Fruit fly (Drosophila melanogaster) whole organism, embryonic: ENCODE results near the gene Trim9.

Experiments used
- Blimp-1 ChIP-seq: fragments of 200-800 bp; sonication (Bioruptor generic); optimal IDR thresholded peaks from 3 replicates; lab custom pipeline; 2018; ENCODE audit warnings: missing biosample characterization, missing genetic modification characterization, mild to moderate bottlenecking, moderate library complexity, missing genetic modification reagents
- CG10565 ChIP-seq: fragments of 200-800 bp; sonication (Bioruptor generic); optimal IDR thresholded peaks from 3 replicates; lab custom pipeline; 2016; ENCODE audit warnings: missing biosample characterization, mild to moderate bottlenecking, missing genetic modification characterization
- CG13424 ChIP-seq: fragments of 200-800 bp; sonication (Bioruptor generic); optimal IDR thresholded peaks from 2 replicates; lab custom pipeline; 2019; ENCODE audit warnings: missing biosample characterization, mild to moderate bottlenecking, missing genetic modification characterization, moderate library complexity
- CG14441 ChIP-seq: fragments of 200-800 bp; sonication (Bioruptor generic); IDR thresholded peaks from 2 replicates; pipeline ENCODE4 v1.3.6; 2022; ENCODE audit warnings: missing biosample characterization, missing genetic modification characterization
- CG14860 ChIP-seq: fragments of 200-800 bp; sonication (Bioruptor generic); IDR thresholded peaks from 3 replicates; pipeline ENCODE4 v1.3.6; 2022; ENCODE audit warnings: missing biosample characterization, missing genetic modification characterization; ENCODE audit not compliant: partially characterized antibody
- CG15514 ChIP-seq: fragments of 200-800 bp; sonication (Bioruptor generic); optimal IDR thresholded peaks from 3 replicates; lab custom pipeline; 2017; ENCODE audit warnings: missing biosample characterization, missing genetic modification characterization, mild to moderate bottlenecking, moderate library complexity, missing genetic modification reagents
- CG17385 ChIP-seq: fragments of 200-800 bp; sonication (Bioruptor generic); optimal IDR thresholded peaks from 3 replicates; lab custom pipeline; 2018; ENCODE audit warnings: missing biosample characterization, mild to moderate bottlenecking, missing genetic modification characterization
- CG18011 ChIP-seq: fragments of 200-800 bp; sonication (Bioruptor generic); optimal IDR thresholded peaks from 2 replicates; lab custom pipeline; 2017; ENCODE audit warnings: missing biosample characterization, missing genetic modification characterization, mild to moderate bottlenecking, moderate library complexity, missing genotype
- CG18262 ChIP-seq: fragments of 200-800 bp; optimal IDR thresholded peaks from 3 replicates; lab custom pipeline; 2019; ENCODE audit warnings: missing biosample characterization, mild to moderate bottlenecking, missing genetic modification characterization, moderate library complexity
- CG30431 ChIP-seq: fragments of 200-800 bp; sonication (Bioruptor generic); optimal IDR thresholded peaks from 2 replicates; lab custom pipeline; 2017; ENCODE audit warnings: missing biosample characterization, missing genetic modification characterization
- CG4820 ChIP-seq: fragments of 200-800 bp; sonication (Bioruptor generic); optimal IDR thresholded peaks from 3 replicates; lab custom pipeline; 2016; ENCODE audit warnings: missing biosample characterization, missing genetic modification characterization
- CG7357 ChIP-seq: fragments of 200-800 bp; sonication (Bioruptor generic); IDR thresholded peaks from 3 replicates; pipeline ENCODE4 v1.3.6; 2022; ENCODE audit warnings: missing biosample characterization, missing genetic modification characterization
- CG8359 ChIP-seq: fragments of 200-800 bp; sonication (Bioruptor generic); optimal IDR thresholded peaks from 2 replicates; lab custom pipeline; 2017; ENCODE audit warnings: missing biosample characterization, mild to moderate bottlenecking, missing genetic modification characterization, borderline replicate concordance
- CG8388 ChIP-seq: fragments of 200-800 bp; sonication (Bioruptor generic); optimal IDR thresholded peaks from 2 replicates; lab custom pipeline; 2019; ENCODE audit warnings: missing biosample characterization, mild to moderate bottlenecking, missing genetic modification characterization, moderate library complexity
- D19A ChIP-seq: fragments of 200-800 bp; optimal IDR thresholded peaks from 3 replicates; lab custom pipeline; 2019; ENCODE audit warnings: missing biosample characterization, mild to moderate bottlenecking, missing genetic modification characterization, moderate library complexity
- HLH3B ChIP-seq: fragments of 200-800 bp; sonication (Bioruptor generic); IDR thresholded peaks from 2 replicates; pipeline ENCODE4 v1.3.6; 2022; ENCODE audit warnings: missing biosample characterization, missing genetic modification characterization
- HmgD ChIP-seq: fragments of 200-800 bp; sonication (Bioruptor generic); optimal IDR thresholded peaks from 3 replicates; lab custom pipeline; 2016; ENCODE audit warnings: missing biosample characterization, missing genetic modification characterization
- Hr3 ChIP-seq: fragments of 200-800 bp; sonication (Bioruptor generic); optimal IDR thresholded peaks from 3 replicates; lab custom pipeline; 2016; ENCODE audit warnings: missing biosample characterization, missing genetic modification characterization
- Hr51 ChIP-seq, 2 experiments: fragments of 200-800 bp; sonication (Bioruptor generic); optimal IDR thresholded peaks; 2 replicates in 1 of 2; 3 replicates in 1 of 2; lab custom pipeline; 2016 to 2018; ENCODE audit warnings: missing biosample characterization in 2 of 2, missing genetic modification characterization in 2 of 2, mild to moderate bottlenecking in 1 of 2, moderate library complexity in 1 of 2
- Oli ChIP-seq: fragments of 200-800 bp; sonication (Bioruptor generic); optimal IDR thresholded peaks from 2 replicates; lab custom pipeline; 2018; ENCODE audit warnings: missing biosample characterization, mild to moderate bottlenecking, missing genetic modification characterization, moderate library complexity
- Ravus ChIP-seq: fragments of 200-800 bp; sonication (Bioruptor generic); IDR thresholded peaks from 2 replicates; pipeline ENCODE4 v1.3.6; 2022; ENCODE audit warnings: missing biosample characterization, missing genetic modification characterization
- bsh ChIP-seq, 2 experiments: fragments of 200-800 bp; sonication (Bioruptor generic); optimal IDR thresholded peaks; 2 replicates each; lab custom pipeline; 2017 to 2018; ENCODE audit warnings: mild to moderate bottlenecking in 2 of 2, missing biosample characterization in 2 of 2, missing genetic modification characterization in 2 of 2, moderate library complexity in 1 of 2
- btn ChIP-seq: fragments of 200-800 bp; sonication (Bioruptor generic); optimal IDR thresholded peaks from 2 replicates; lab custom pipeline; 2016; ENCODE audit warnings: missing biosample characterization, missing genetic modification characterization
- chif ChIP-seq, 2 experiments: fragments of 200-800 bp; sonication (Bioruptor generic); optimal IDR thresholded peaks; 3 replicates each; lab custom pipeline; 2016; ENCODE audit warnings: missing biosample characterization in 2 of 2, missing genetic modification characterization in 2 of 2
- dimm ChIP-seq: fragments of 200-800 bp; sonication (Bioruptor generic); IDR thresholded peaks from 2 replicates; pipeline ENCODE4 v1.3.6; 2022; ENCODE audit warnings: missing biosample characterization, missing genetic modification characterization
- dmrt99B ChIP-seq: fragments of 200-800 bp; sonication (Bioruptor generic); optimal IDR thresholded peaks from 2 replicates; lab custom pipeline; 2018; ENCODE audit warnings: missing biosample characterization, mild to moderate bottlenecking, missing genetic modification characterization, moderate library complexity
- dysf ChIP-seq: fragments of 200-800 bp; sonication (Bioruptor generic); IDR thresholded peaks from 3 replicates; pipeline ENCODE4 v1.3.6; 2022; ENCODE audit warnings: missing biosample characterization, missing genetic modification characterization
- eve ChIP-seq, 2 experiments: fragments of >200 bp; optimal IDR thresholded peaks; 2 replicates each; lab custom pipeline; 2017; ENCODE audit warnings: missing biosample characterization in 2 of 2, missing genetic modification characterization in 2 of 2
- gcm ChIP-seq: fragments of 200-800 bp; sonication (Bioruptor generic); optimal IDR thresholded peaks from 2 replicates; lab custom pipeline; 2019; ENCODE audit warnings: missing biosample characterization, mild to moderate bottlenecking, missing genetic modification characterization, moderate library complexity
- gem ChIP-seq: fragments of 200-800 bp; sonication (Bioruptor generic); optimal IDR thresholded peaks from 2 replicates; lab custom pipeline; 2019; ENCODE audit warnings: missing biosample characterization, mild to moderate bottlenecking, missing genetic modification characterization, moderate library complexity
- grn ChIP-seq: fragments of 200-800 bp; sonication (Bioruptor generic); optimal IDR thresholded peaks from 3 replicates; lab custom pipeline; 2017; ENCODE audit warnings: missing biosample characterization, missing genetic modification characterization
- gsb ChIP-seq: fragments of 200-800 bp; sonication (Bioruptor generic); IDR thresholded peaks from 2 replicates; pipeline ENCODE4 v1.3.6; 2022; ENCODE audit warnings: missing biosample characterization, missing genetic modification characterization
- inv ChIP-seq: fragments of 200-800 bp; sonication (Bioruptor generic); IDR thresholded peaks from 2 replicates; pipeline ENCODE4 v1.3.6; 2022; ENCODE audit warnings: missing biosample characterization, missing genetic modification characterization; ENCODE audit not compliant: partially characterized antibody
- kni ChIP-seq: fragments of 200-800 bp; sonication (Bioruptor generic); optimal IDR thresholded peaks from 3 replicates; lab custom pipeline; 2017; ENCODE audit warnings: mild to moderate bottlenecking, missing biosample characterization, missing genetic modification reagents, missing genetic modification characterization
- luna ChIP-seq: fragments of 200-800 bp; sonication (Bioruptor generic); optimal IDR thresholded peaks from 2 replicates; lab custom pipeline; 2016; ENCODE audit warnings: missing biosample characterization, missing genetic modification characterization
- mam ChIP-seq: fragments of 200-800 bp; sonication (Bioruptor generic); optimal IDR thresholded peaks from 3 replicates; lab custom pipeline; 2016; ENCODE audit warnings: missing biosample characterization, missing genetic modification characterization
- nerfin-1 ChIP-seq: fragments of 200-800 bp; sonication (Bioruptor generic); optimal IDR thresholded peaks from 3 replicates; lab custom pipeline; 2019; ENCODE audit warnings: missing biosample characterization, mild to moderate bottlenecking, missing genetic modification characterization, moderate library complexity
- pho ChIP-seq: fragments of 200-800 bp; sonication (Bioruptor generic); optimal IDR thresholded peaks from 2 replicates; lab custom pipeline; 2016; ENCODE audit warnings: missing biosample characterization, missing genetic modification characterization
- phol ChIP-seq: fragments of 200-800 bp; sonication (Bioruptor generic); optimal IDR thresholded peaks from 3 replicates; lab custom pipeline; 2018; ENCODE audit warnings: missing biosample characterization, mild to moderate bottlenecking, missing genetic modification characterization, moderate library complexity
- prd ChIP-seq, 3 experiments: fragments of >200 bp in 2 of 3; fragments of 200-800 bp in 1 of 3; sonication (Bioruptor generic) in 1 of 3; optimal IDR thresholded peaks in 2 of 3; IDR thresholded peaks in 1 of 3; 2 replicates in 2 of 3; 3 replicates in 1 of 3; pipeline versions ENCODE4 v1.3.6 to Lab custom; 2017 to 2022; ENCODE audit warnings: missing biosample characterization in 1 of 3, missing genetic modification characterization in 1 of 3
- pros ChIP-seq: fragments of 200-800 bp; sonication (Bioruptor generic); optimal IDR thresholded peaks from 3 replicates; lab custom pipeline; 2019; ENCODE audit warnings: missing biosample characterization, mild to moderate bottlenecking, missing genetic modification characterization, moderate library complexity
- pum ChIP-seq: fragments of 200-800 bp; sonication (Bioruptor generic); optimal IDR thresholded peaks from 2 replicates; lab custom pipeline; 2016; ENCODE audit warnings: missing biosample characterization, missing genetic modification characterization
- scrt ChIP-seq: fragments of 200-800 bp; sonication (Bioruptor generic); optimal IDR thresholded peaks from 2 replicates; lab custom pipeline; 2018; ENCODE audit warnings: missing biosample characterization, mild to moderate bottlenecking, missing genetic modification characterization, moderate library complexity
- unpg ChIP-seq: fragments of 200-800 bp; sonication (Bioruptor generic); optimal IDR thresholded peaks from 3 replicates; lab custom pipeline; 2018; ENCODE audit warnings: missing biosample characterization, mild to moderate bottlenecking, missing genetic modification characterization, moderate library complexity
- z ChIP-seq: fragments of 200-800 bp; sonication (Bioruptor generic); IDR thresholded peaks from 3 replicates; pipeline ENCODE4 v1.3.6; 2022; ENCODE audit warnings: missing biosample characterization, missing genetic modification characterization
- zen ChIP-seq: fragments of 200-800 bp; sonication (Bioruptor generic); optimal IDR thresholded peaks from 3 replicates; lab custom pipeline; 2018; ENCODE audit warnings: missing biosample characterization, mild to moderate bottlenecking, missing genetic modification characterization, moderate library complexity
- zfh2 ChIP-seq: fragments of 200-800 bp; sonication (Bioruptor generic); optimal IDR thresholded peaks from 2 replicates; lab custom pipeline; 2016; ENCODE audit warnings: missing biosample characterization, missing genetic modification characterization

The Trim9 gene

dm6 chr2L:10519225-10519624, 25.5 kb upstream of the Trim9 start (continued):
- peak; percentile 4; the same call in 1 of the 2 replicates for TF ChIP-seq Ravus (GFP tag; lab: Robert Waterston, UW)
- peak; percentile 82 for TF ChIP-seq dysf (GFP tag; lab: Robert Waterston, UW)
- peak; percentile 14 for TF ChIP-seq CG8359 (GFP tag; lab: Kevin White, UChicago)
- TF ChIP-seq CG13424 (tag; lab: Kevin White, UChicago), result peak; percentile 57
- no peak for TF ChIP-seq nerfin-1 (tag; lab: Kevin White, UChicago)
- TF ChIP-seq gcm, result peak; percentile 8
- peak; percentile 54 for TF ChIP-seq Blimp-1 (GFP tag; lab: Kevin White, UChicago)
- peak; percentile 47 for TF ChIP-seq phol (tag; lab: Kevin White, UChicago)
- peak in 1 of 2 experiments; percentile 66 for TF ChIP-seq eve (GFP tag; optimal IDR thresholded peaks at IDR 0.05; lab: Kevin White, UChicago)
- no peak for TF ChIP-seq CG10565
- TF ChIP-seq mam (GFP tag; lab: Kevin White, UChicago), result peak; percentile 60
- TF ChIP-seq CG8388, result peak; percentile 46

- TF ChIP-seq CG4820 (GFP tag; lab: Kevin White, UChicago) (peak; percentile 51), Oli (peak; percentile 76), scrt (GFP tag; lab: Kevin White, UChicago) (peak; percentile 85), D19A (peak; percentile 49), zfh2 (GFP tag; lab: Kevin White, UChicago) (no peak), grn (GFP tag; lab: Kevin White, UChicago) (peak; percentile 23), CG17385 (peak; percentile 52), CG14860 (no peak), prd (optimal IDR thresholded peaks at IDR 0.05; lab: Kevin White, UChicago) (no peak), prd (GFP tag; IDR thresholded peaks at IDR 0.05; lab: Robert Waterston, UW) (peak; percentile 71; the same call in 2 of the 3 replicates), gem (tag; lab: Kevin White, UChicago) (peak; percentile 81), Hr51 (GFP tag; optimal IDR thresholded peaks at IDR 0.05; lab: Kevin White, UChicago) (peak in 1 of 2 experiments; percentile 79), dimm (GFP tag; lab: Robert Waterston, UW) (no peak), HLH3B (GFP tag; lab: Robert Waterston, UW) (peak; percentile 37; the same call in 1 of the 2 replicates), CG15514 (GFP tag; lab: Kevin White, UChicago) (peak; percentile 33), CG7357 (peak; percentile 61), gsb (GFP tag; lab: Robert Waterston, UW) (peak; percentile 48), chif (GFP tag; optimal IDR thresholded peaks at IDR 0.05; lab: Kevin White, UChicago) (no peak), unpg (GFP tag; lab: Kevin White, UChicago) (peak; percentile 33), pros (GFP tag; lab: Kevin White, UChicago) (no peak), Hr3 (peak; percentile 67), dmrt99B (peak; percentile 74), CG30431 (no peak), pho (GFP tag; lab: Kevin White, UChicago) (no peak), CG14441 (peak; percentile 74), kni (no peak), CG18011 (GFP tag; lab: Kevin White, UChicago) (peak; percentile 10), CG18262 (peak; percentile 65), btn (GFP tag; lab: Kevin White, UChicago) (no peak), HmgD (GFP tag; lab: Kevin White, UChicago) (no peak), pum (no peak), bsh (GFP tag; optimal IDR thresholded peaks at IDR 0.05; lab: Kevin White, UChicago) (peak in 1 of 2 experiments; percentile 35), luna (GFP tag; lab: Kevin White, UChicago) (no peak), z (GFP tag; lab: Robert Waterston, UW) (no peak; the same call in 2 of the 3 replicates), zen (tag; lab: Kevin White, UChicago) (peak; percentile 47), inv (GFP tag; lab: Robert Waterston, UW) (no peak)
Observed at dm6 chr2L:10522174-10522893, 22.3 kb upstream of the Trim9 start.
